Fruit fly (Drosophila melanogaster): ENCODE results near the gene Pitslre.

The Pitslre gene

dm6 chr3L:20809088-20809999 is 38.0 kb downstream of the Pitslre start, which contains the start of the genes CG3634 and HIPP1 (continued):
- no peak for TF ChIP-seq pan (optimal IDR thresholded peaks at IDR 0.05)
- TF ChIP-seq pan (GFP tag; optimal IDR thresholded peaks at IDR 0.05 in 1 of 2, IDR thresholded peaks at IDR 0.05 in 1 of 2) = peak in 1 of 2 experiments; percentile 21
- no peak for TF ChIP-seq ci (GFP tag; IDR thresholded peaks at IDR 0.05)
- no peak for TF ChIP-seq Ravus (GFP tag; IDR thresholded peaks at IDR 0.05)
- TF ChIP-seq CG1792 (GFP tag; optimal IDR thresholded peaks at IDR 0.05) = no peak
- TF ChIP-seq CG4404 (GFP tag; IDR thresholded peaks at IDR 0.05) = no peak
- TF ChIP-seq CG9932 (GFP tag; IDR thresholded peaks at IDR 0.05) = no peak
- no peak for TF ChIP-seq CG34376 (GFP tag; optimal IDR thresholded peaks at IDR 0.05)
- no peak for TF ChIP-seq sc (optimal IDR thresholded peaks at IDR 0.05)
- no peak for TF ChIP-seq sc (GFP tag; optimal IDR thresholded peaks at IDR 0.05)
- no peak for TF ChIP-seq CHES-1-like (GFP tag; optimal IDR thresholded peaks at IDR 0.05)
- no peak for TF ChIP-seq CG18764 (GFP tag; optimal IDR thresholded peaks at IDR 0.05)
- TF ChIP-seq CG4617 (GFP tag; optimal IDR thresholded peaks at IDR 0.05; ENCODE audit: borderline replicate concordance) = peak; percentile 71
- no peak for TF ChIP-seq Hr51 (GFP tag; optimal IDR thresholded peaks at IDR 0.05)
- no peak for TF ChIP-seq sim (GFP tag; IDR thresholded peaks at IDR 0.05)
- TF ChIP-seq Lpt (GFP tag; optimal IDR thresholded peaks at IDR 0.05) = no peak
- no peak for TF ChIP-seq croc (GFP tag; conservative IDR thresholded peaks at IDR 0.05)
- TF ChIP-seq CG11560 (tag; IDR thresholded peaks at IDR 0.05) = no peak
- no peak for TF ChIP-seq peb (GFP tag; IDR thresholded peaks at IDR 0.05)
- TF ChIP-seq cato (GFP tag; optimal IDR thresholded peaks at IDR 0.05; ENCODE audit: borderline replicate concordance) = no peak
- TF ChIP-seq sima (GFP tag; optimal IDR thresholded peaks at IDR 0.05) = no peak
- no peak for TF ChIP-seq CG14667 (GFP tag; IDR thresholded peaks at IDR 0.05)
- TF ChIP-seq z (GFP tag; IDR thresholded peaks at IDR 0.05) = no peak
- peak; percentile 31 for TF ChIP-seq CG17829 (tag; optimal IDR thresholded peaks at IDR 0.05)
- no peak for TF ChIP-seq Hr78 (GFP tag; optimal IDR thresholded peaks at IDR 0.05)
- TF ChIP-seq bcd (GFP tag; optimal IDR thresholded peaks at IDR 0.05) = no peak
- no peak for TF ChIP-seq fd102C (GFP tag; optimal IDR thresholded peaks at IDR 0.05)
- TF ChIP-seq CG12071 (GFP tag; optimal IDR thresholded peaks at IDR 0.05) = no peak
- no peak for TF ChIP-seq ham (GFP tag; IDR thresholded peaks at IDR 0.05)
- no peak for TF ChIP-seq br (optimal IDR thresholded peaks at IDR 0.05)
- no peak for TF ChIP-seq CG6683 (GFP tag; optimal IDR thresholded peaks at IDR 0.05)
- no peak for TF ChIP-seq CG31388 (GFP tag; optimal IDR thresholded peaks at IDR 0.05)
- TF ChIP-seq Optix (GFP tag; IDR thresholded peaks at IDR 0.05) = no peak
- no peak for TF ChIP-seq CG33557 (GFP tag; optimal IDR thresholded peaks at IDR 0.05)
- peak; percentile 2 for TF ChIP-seq CTCF (GFP tag; optimal IDR thresholded peaks at IDR 0.05)
- TF ChIP-seq CG7928 (GFP tag; optimal IDR thresholded peaks at IDR 0.05) = no peak
- no peak for TF ChIP-seq CG4360 (GFP tag; IDR thresholded peaks at IDR 0.05)
- peak; percentile 70 for TF ChIP-seq amos (GFP tag; IDR thresholded peaks at IDR 0.05; ENCODE audit: partially characterized antibody)
- no peak for TF ChIP-seq CG12744 (GFP tag; optimal IDR thresholded peaks at IDR 0.05)
- no peak for TF ChIP-seq Hmx (GFP tag; optimal IDR thresholded peaks at IDR 0.05)
- TF ChIP-seq fd96Cb (tag; optimal IDR thresholded peaks at IDR 0.05) = no peak
- no peak for TF ChIP-seq CG16863 (GFP tag; optimal IDR thresholded peaks at IDR 0.05)
- TF ChIP-seq Ptx1 (GFP tag; IDR thresholded peaks at IDR 0.05) = no peak
- TF ChIP-seq CG31365 (tag; optimal IDR thresholded peaks at IDR 0.05) = no peak
- TF ChIP-seq Adf1 (GFP tag; IDR thresholded peaks at IDR 0.05) = no peak
- TF ChIP-seq dpn (GFP tag; optimal IDR thresholded peaks at IDR 0.05) = no peak
- TF ChIP-seq vvl (GFP tag; IDR thresholded peaks at IDR 0.05) = no peak
- TF ChIP-seq otp (GFP tag; IDR thresholded peaks at IDR 0.05) = no peak
- TF ChIP-seq CG3847 (GFP tag; IDR thresholded peaks at IDR 0.05) = peak; percentile 5; the same call in 1 of the 2 replicates
- TF ChIP-seq ap (GFP tag; IDR thresholded peaks at IDR 0.05) = no peak
- TF ChIP-seq Chrac-16 (GFP tag; optimal IDR thresholded peaks at IDR 0.05) = no peak
- no peak for TF ChIP-seq psq (GFP tag; optimal IDR thresholded peaks at IDR 0.05)

Measured in whole organism, embryonic.